Fruit fly (Drosophila melanogaster): Measurements from ENCODE around the gene Klp68D.

Klp68D gene

dm6 chr3L:11825560-11826153, 30.2 kb downstream of the Klp68D start, which contains the start of gene CG32095:
Gene CG32095, minus strand, starts transcription at chr3L:11825732.
- no peak for TF ChIP-seq pan (optimal IDR thresholded peaks at IDR 0.05)
- peak; percentile 11 for TF ChIP-seq rgr (GFP tag; optimal IDR thresholded peaks at IDR 0.05)
- TF ChIP-seq Rel (GFP tag; optimal IDR thresholded peaks at IDR 0.05), result no peak
- peak; percentile 12 for TF ChIP-seq Rel (tag; optimal IDR thresholded peaks at IDR 0.05)

- TF ChIP-seq GATAd (GFP tag; optimal IDR thresholded peaks at IDR 0.05) (no peak), h (GFP tag; optimal IDR thresholded peaks at IDR 0.05) (no peak), jim (GFP tag; optimal IDR thresholded peaks at IDR 0.05) (no peak), ey (GFP tag; optimal IDR thresholded peaks at IDR 0.05) (no peak), CG32264 (GFP tag; optimal IDR thresholded peaks at IDR 0.05) (no peak), Jra (GFP tag; optimal IDR thresholded peaks at IDR 0.05) (no peak), CG9705 (GFP tag; optimal IDR thresholded peaks at IDR 0.05) (no peak), CrebA (GFP tag; optimal IDR thresholded peaks at IDR 0.05; ENCODE audit: borderline replicate concordance) (no peak), Sp1 (GFP tag; optimal IDR thresholded peaks at IDR 0.05) (no peak), psq (GFP tag; optimal IDR thresholded peaks at IDR 0.05) (no peak), sage (GFP tag; optimal IDR thresholded peaks at IDR 0.05) (no peak), HLH106 (tag; optimal IDR thresholded peaks at IDR 0.05) (no peak), brk (GFP tag; optimal IDR thresholded peaks at IDR 0.05) (no peak), Hr83 (GFP tag; optimal IDR thresholded peaks at IDR 0.05; ENCODE audit: poor library complexity, severe bottlenecking) (no peak), Abd-B (GFP tag; optimal IDR thresholded peaks at IDR 0.05) (no peak)
These were observed 33.3 kb downstream of the Klp68D start, which contains the start of gene CG7264 for dm6 chr3L:11828730-11829129. Gene CG7264, plus strand, starts transcription at chr3L:11829030.

- TF ChIP-seq foxo (GFP tag; optimal IDR thresholded peaks at IDR 0.05) (no peak), CG9705 (GFP tag; optimal IDR thresholded peaks at IDR 0.05) (no peak), Hnf4 (GFP tag; optimal IDR thresholded peaks at IDR 0.05) (no peak), dmrt93B (GFP tag; optimal IDR thresholded peaks at IDR 0.05) (no peak), rgr (GFP tag; optimal IDR thresholded peaks at IDR 0.05) (no peak), CG32264 (GFP tag; optimal IDR thresholded peaks at IDR 0.05) (no peak), GATAd (GFP tag; optimal IDR thresholded peaks at IDR 0.05) (no peak), br (GFP tag; optimal IDR thresholded peaks at IDR 0.05) (no peak), pan (optimal IDR thresholded peaks at IDR 0.05) (no peak), Mio (GFP tag; optimal IDR thresholded peaks at IDR 0.05) (no peak)
These were observed 35.8 kb downstream of the Klp68D start for dm6 chr3L:11831199-11831598.

dm6 chr3L:11832360-11833295, 37.2 kb downstream of the Klp68D start:
- TF ChIP-seq sv (GFP tag; optimal IDR thresholded peaks at IDR 0.05) (no peak), sage (GFP tag; optimal IDR thresholded peaks at IDR 0.05) (no peak), N (GFP tag; optimal IDR thresholded peaks at IDR 0.05) (no peak)

dm6 chr3L:11833296-11833717, 37.9 kb downstream of the Klp68D start, which contains the start of gene CycA:
Gene CycA, minus strand, starts transcription at chr3L:11833578.
- TF ChIP-seq Hr83 (GFP tag; optimal IDR thresholded peaks at IDR 0.05; ENCODE audit: poor library complexity, severe bottlenecking), result no peak
- no peak for TF ChIP-seq CrebA (GFP tag; optimal IDR thresholded peaks at IDR 0.05; ENCODE audit: borderline replicate concordance)
- no peak for TF ChIP-seq tai (GFP tag; optimal IDR thresholded peaks at IDR 0.05)
- peak; percentile 6 for TF ChIP-seq h (GFP tag; optimal IDR thresholded peaks at IDR 0.05)
- TF ChIP-seq Vsx2 (GFP tag; optimal IDR thresholded peaks at IDR 0.05; ENCODE audit: partially characterized antibody), result peak; percentile 22
- no peak for TF ChIP-seq OdsH (GFP tag; optimal IDR thresholded peaks at IDR 0.05)
- no peak for TF ChIP-seq pan (optimal IDR thresholded peaks at IDR 0.05)
- peak; percentile 6 for TF ChIP-seq ey (GFP tag; optimal IDR thresholded peaks at IDR 0.05)
- no peak for TF ChIP-seq Myc (optimal IDR thresholded peaks at IDR 0.05)
- TF ChIP-seq Rel (GFP tag; optimal IDR thresholded peaks at IDR 0.05), result no peak
- peak; percentile 57 for TF ChIP-seq Rel (tag; optimal IDR thresholded peaks at IDR 0.05)
- no peak for TF ChIP-seq Mio (GFP tag; optimal IDR thresholded peaks at IDR 0.05)
- TF ChIP-seq Hr78 (GFP tag; optimal IDR thresholded peaks at IDR 0.05), result no peak
- TF ChIP-seq foxo (GFP tag; optimal IDR thresholded peaks at IDR 0.05), result peak in 1 of 2 experiments; percentile 11
- TF ChIP-seq Dif (GFP tag; optimal IDR thresholded peaks at IDR 0.05; ENCODE audit: partially characterized antibody), result peak; percentile 46
- no peak for TF ChIP-seq sage (GFP tag; optimal IDR thresholded peaks at IDR 0.05)
- no peak for TF ChIP-seq jim (GFP tag; optimal IDR thresholded peaks at IDR 0.05)
- TF ChIP-seq rgr (GFP tag; optimal IDR thresholded peaks at IDR 0.05), result peak; percentile 22
- TF ChIP-seq sv (GFP tag; optimal IDR thresholded peaks at IDR 0.05), result no peak
- TF ChIP-seq woc (GFP tag; optimal IDR thresholded peaks at IDR 0.05), result no peak
